Worm (Caenorhabditis elegans) whole organism, L2 larva: ENCODE results near the gene rpt-2.

ENCODE experiments used
- C34F6.9 ChIP-seq: fragments of 150-350 bp; optimal IDR thresholded peaks from 2 replicates; lab custom pipeline; 2014; ENCODE audit warnings: missing biosample characterization, missing genetic modification characterization
- F13H6.1 ChIP-seq: sonication (generic microtip); optimal IDR thresholded peaks from 2 replicates; lab custom pipeline; 2016; ENCODE audit warnings: missing genetic modification characterization, missing compliant biosample characterization
- ZK546.5 ChIP-seq: sonication (generic microtip); optimal IDR thresholded peaks from 2 replicates; lab custom pipeline; 2017; ENCODE audit warnings: missing biosample characterization, missing genetic modification characterization
- blmp-1 ChIP-seq: sonication (generic microtip); optimal IDR thresholded peaks from 2 replicates; lab custom pipeline; 2017; ENCODE audit warnings: missing genetic modification characterization, mild to moderate bottlenecking, missing compliant biosample characterization, antibody characterized with exemption, moderate library complexity; ENCODE audit not compliant: insufficient read depth
- ceh-82 ChIP-seq: fragments of 150-350 bp; optimal IDR thresholded peaks from 2 replicates; lab custom pipeline; 2014; ENCODE audit warnings: missing biosample characterization, missing genetic modification characterization
- dmd-4 ChIP-seq: sonication (generic microtip); optimal IDR thresholded peaks from 2 replicates; lab custom pipeline; 2017; ENCODE audit warnings: missing biosample characterization, missing genetic modification characterization
- lin-13 ChIP-seq: fragments of 150-350 bp; optimal IDR thresholded peaks from 2 replicates; lab custom pipeline; 2014; ENCODE audit warnings: missing biosample characterization, missing genetic modification reagents, missing genetic modification characterization
- mdl-1 ChIP-seq, 2 experiments: fragments of 150-350 bp in 1 of 2; sonication (generic microtip) in 1 of 2; optimal IDR thresholded peaks; 2 replicates each; lab custom pipeline; 2017; ENCODE audit warnings: missing biosample characterization in 2 of 2, missing genetic modification characterization in 2 of 2
- nhr-237 ChIP-seq: fragments of 150-350 bp; optimal IDR thresholded peaks from 2 replicates; lab custom pipeline; 2014; ENCODE audit warnings: missing biosample characterization, missing genetic modification characterization
- nhr-77 ChIP-seq: fragments of 150-350 bp; optimal IDR thresholded peaks from 2 replicates; lab custom pipeline; 2014; ENCODE audit warnings: missing biosample characterization, missing genetic modification characterization
- skn-1 ChIP-seq: sonication (generic microtip); optimal IDR thresholded peaks from 2 replicates; lab custom pipeline; 2017; ENCODE audit warnings: missing biosample characterization, missing genetic modification characterization
- snpc-4 ChIP-seq: fragments of 150-350 bp; optimal IDR thresholded peaks from 2 replicates; lab custom pipeline; 2014; ENCODE audit warnings: missing biosample characterization, missing genetic modification characterization
- unc-62 ChIP-seq: fragments of 150-350 bp; optimal IDR thresholded peaks from 2 replicates; lab custom pipeline; 2014; ENCODE audit warnings: missing biosample characterization, missing genetic modification reagents, missing genetic modification characterization
- ztf-11 ChIP-seq: sonication (generic microtip); optimal IDR thresholded peaks from 2 replicates; lab custom pipeline; 2017; ENCODE audit warnings: missing biosample characterization, missing genetic modification characterization

DNA sequence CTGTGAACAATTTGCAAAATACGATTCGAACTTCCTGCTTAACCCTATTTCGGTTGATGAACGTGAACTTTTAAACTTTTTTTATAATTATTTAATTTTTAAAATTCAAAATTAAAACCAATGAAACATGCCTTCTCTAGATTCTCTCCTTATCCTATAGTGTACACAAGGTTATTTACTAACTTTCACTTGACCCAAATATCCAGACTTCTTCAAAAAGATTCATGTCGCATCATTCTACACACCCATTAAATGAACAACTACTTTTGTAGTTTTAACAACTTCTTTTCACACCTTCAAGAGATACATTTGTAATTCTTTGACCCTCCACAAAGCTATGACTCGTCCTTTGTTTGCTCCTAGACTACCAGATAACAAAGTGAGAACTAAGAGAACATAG is 34.7 kb downstream of the rpt-2 start:
- no peak for TF ChIP-seq lin-13 (GFP tag; lab: Kevin White, UChicago)
- TF ChIP-seq nhr-237 (tag; lab: Kevin White, UChicago), result no peak
- no peak for TF ChIP-seq ceh-82
- TF ChIP-seq blmp-1, result no peak
- no peak for TF ChIP-seq ZK546.5 (tag; lab: Kevin White, UChicago)
- no peak for TF ChIP-seq ztf-11 (tag; lab: Kevin White, UChicago)
- TF ChIP-seq dmd-4, result no peak
- TF ChIP-seq snpc-4 (tag; lab: Kevin White, UChicago), result no peak
- no peak for TF ChIP-seq unc-62 (GFP tag; lab: Kevin White, UChicago)
- no peak for TF ChIP-seq skn-1 (tag; lab: Kevin White, UChicago)
- no peak for TF ChIP-seq C34F6.9 (tag; lab: Kevin White, UChicago)
- TF ChIP-seq nhr-77 (tag; lab: Kevin White, UChicago), result no peak
- no peak for TF ChIP-seq mdl-1 (tag; optimal IDR thresholded peaks at IDR 0.05; lab: Kevin White, UChicago)
- TF ChIP-seq F13H6.1 (tag; lab: Kevin White, UChicago), result no peak
